Worm (Caenorhabditis elegans): ENCODE data around the gene lgc-18.
A peak's percentile ranks its signal among the peaks of the same experiment; 100 is the strongest.

Gene lgc-18

ce11 chrX:12171631-12172348, 46.4 kb downstream of the lgc-18 start, which contains the start of gene F57G12.1 (continued):
- TF ChIP-seq somi-1 (GFP tag; optimal IDR thresholded peaks at IDR 0.05) (peak; percentile 22), B0336.3 (GFP tag; IDR thresholded peaks at IDR 0.05) (peak; percentile 58; the same call in 1 of the 2 replicates), egl-44 (GFP tag; IDR thresholded peaks at IDR 0.05) (peak; percentile 52; the same call in 1 of the 2 replicates), nhr-80 (tag; optimal IDR thresholded peaks at IDR 0.05) (peak; percentile 51), Y53F4B.3 (GFP tag; IDR thresholded peaks at IDR 0.05) (no peak), atf-7 (tag; optimal IDR thresholded peaks at IDR 0.05) (no peak), akir-1 (GFP tag; optimal IDR thresholded peaks at IDR 0.05) (no peak), attf-5 (GFP tag; optimal IDR thresholded peaks at IDR 0.05) (peak; percentile 60), pha-4 (tag; optimal IDR thresholded peaks at IDR 0.05) (no peak), K11D2.4 (GFP tag; IDR thresholded peaks at IDR 0.05) (peak; percentile 57; the same call in 1 of the 2 replicates), mcd-1 (GFP tag; IDR thresholded peaks at IDR 0.05) (peak; percentile 57), chd-7 (tag; optimal IDR thresholded peaks at IDR 0.05) (peak; percentile 76), fkh-3 (tag; optimal IDR thresholded peaks at IDR 0.05) (no peak), sptf-2 (GFP tag; optimal IDR thresholded peaks at IDR 0.05) (peak; percentile 82), lir-1 (GFP tag; conservative IDR thresholded peaks at IDR 0.05) (no peak), D2030.7 (GFP tag; IDR thresholded peaks at IDR 0.05) (0 out of 2 replicates have a peak, but pooled peaks have one; percentile 28), ztf-22 (GFP tag; optimal IDR thresholded peaks at IDR 0.05) (no peak), ccch-3 (GFP tag; optimal IDR thresholded peaks at IDR 0.05) (peak; percentile 4), repo-1 (tag; optimal IDR thresholded peaks at IDR 0.05) (peak; percentile 28), hrde-1 (tag; optimal IDR thresholded peaks at IDR 0.05; ENCODE audit: borderline replicate concordance) (no peak), gei-17 (GFP tag; optimal IDR thresholded peaks at IDR 0.05) (peak; percentile 77), lin-54 (GFP tag; optimal IDR thresholded peaks at IDR 0.05) (no peak), sdz-38 (tag; optimal IDR thresholded peaks at IDR 0.05) (peak; percentile 38), dox-1 (GFP tag; IDR thresholded peaks at IDR 0.05) (peak; percentile 65; the same call in 1 of the 2 replicates), ets-4 (GFP tag; optimal IDR thresholded peaks at IDR 0.05) (no peak), F22D6.2 (tag; optimal IDR thresholded peaks at IDR 0.05) (no peak), Y95B8A.8 (GFP tag; IDR thresholded peaks at IDR 0.05) (no peak), C17E4.6 (GFP tag; IDR thresholded peaks at IDR 0.05) (no peak), ekl-4 (GFP tag; IDR thresholded peaks at IDR 0.05) (0 out of 2 replicates have a peak, but pooled peaks have one; percentile 46), ZK185.1 (tag; optimal IDR thresholded peaks at IDR 0.05; ENCODE audit: poor library complexity, severe bottlenecking) (peak; percentile 51), lag-1 (GFP tag; IDR thresholded peaks at IDR 0.05) (no peak), pbrm-1 (GFP tag; IDR thresholded peaks at IDR 0.05) (0 out of 2 replicates have a peak, but pooled peaks have one; percentile 47), B0261.1 (tag; optimal IDR thresholded peaks at IDR 0.05) (peak; percentile 0), hlh-12 (tag; optimal IDR thresholded peaks at IDR 0.05) (no peak), lin-35 (GFP tag; optimal IDR thresholded peaks at IDR 0.05) (peak in 1 of 3 experiments; percentile 29), ztf-6 (GFP tag; IDR thresholded peaks at IDR 0.05) (no peak), zim-3 (tag; optimal IDR thresholded peaks at IDR 0.05) (no peak), ceh-27 (GFP tag; optimal IDR thresholded peaks at IDR 0.05) (peak; percentile 69), mes-4 (tag; optimal IDR thresholded peaks at IDR 0.05) (no peak), unc-62 (GFP tag; optimal IDR thresholded peaks at IDR 0.05) (peak; percentile 59), cebp-1 (GFP tag; IDR thresholded peaks at IDR 0.05) (0 out of 2 replicates have a peak, but pooled peaks have one; percentile 14), cebp-1 (tag; optimal IDR thresholded peaks at IDR 0.05) (peak; percentile 80), aptf-3 (GFP tag; IDR thresholded peaks at IDR 0.05) (no peak), dpl-1 (GFP tag; optimal IDR thresholded peaks at IDR 0.05) (no peak), F49E8.2 (tag; optimal IDR thresholded peaks at IDR 0.05; ENCODE audit: insufficient read depth) (no peak), ztf-26 (tag; optimal IDR thresholded peaks at IDR 0.05) (peak; percentile 16), Y56A3A.18 (GFP tag; IDR thresholded peaks at IDR 0.05) (peak; percentile 55; the same call in 1 of the 2 replicates), F52B5.7 (tag; optimal IDR thresholded peaks at IDR 0.05) (peak; percentile 63)
